Worm (Caenorhabditis elegans) whole organism, L4/young adult: Measurements from ENCODE around the gene fbxa-134.

Experiments used
- W03F9.2 ChIP-seq: fragments of 150-350 bp; optimal IDR thresholded peaks from 2 replicates; lab custom pipeline; 2014; ENCODE audit warnings: missing biosample characterization, missing genetic modification characterization
- him-1 ChIP-seq: sonication (generic microtip); optimal IDR thresholded peaks from 2 replicates; lab custom pipeline; 2016; ENCODE audit warnings: missing genotype, missing genetic modification reagents, missing genetic modification characterization, missing compliant biosample characterization

- TF ChIP-seq W03F9.2 (tag; lab: Kevin White, UChicago) (no peak), him-1 (no peak)
Observed at ce11 chrV:17331340-17331739, 21.3 kb downstream of the fbxa-134 start, which contains the start of gene fbxa-185.
